Worm (Caenorhabditis elegans) whole organism, late embryonic: ENCODE data around the gene srg-13.

Experiments used
- che-1 ChIP-seq: sonication (generic microtip); optimal IDR thresholded peaks from 2 replicates; lab custom pipeline; 2016; ENCODE audit warnings: mild to moderate bottlenecking, missing genetic modification characterization, missing compliant biosample characterization
- tbx-2 ChIP-seq: sonication (generic microtip); optimal IDR thresholded peaks from 2 replicates; lab custom pipeline; 2016; ENCODE audit warnings: missing genetic modification characterization, missing compliant biosample characterization

- no peak for TF ChIP-seq che-1 (tag; lab: Kevin White, UChicago)
- no peak for TF ChIP-seq tbx-2 (tag; lab: Kevin White, UChicago)
These were observed 31.9 kb downstream of the srg-13 start, which contains the start of the genes clp-2 and mrpl-16 for ce11 chrIII:4703932-4704454.
